Fruit fly (Drosophila melanogaster): ENCODE data around the gene CG6689.

Gene CG6689

DNA sequence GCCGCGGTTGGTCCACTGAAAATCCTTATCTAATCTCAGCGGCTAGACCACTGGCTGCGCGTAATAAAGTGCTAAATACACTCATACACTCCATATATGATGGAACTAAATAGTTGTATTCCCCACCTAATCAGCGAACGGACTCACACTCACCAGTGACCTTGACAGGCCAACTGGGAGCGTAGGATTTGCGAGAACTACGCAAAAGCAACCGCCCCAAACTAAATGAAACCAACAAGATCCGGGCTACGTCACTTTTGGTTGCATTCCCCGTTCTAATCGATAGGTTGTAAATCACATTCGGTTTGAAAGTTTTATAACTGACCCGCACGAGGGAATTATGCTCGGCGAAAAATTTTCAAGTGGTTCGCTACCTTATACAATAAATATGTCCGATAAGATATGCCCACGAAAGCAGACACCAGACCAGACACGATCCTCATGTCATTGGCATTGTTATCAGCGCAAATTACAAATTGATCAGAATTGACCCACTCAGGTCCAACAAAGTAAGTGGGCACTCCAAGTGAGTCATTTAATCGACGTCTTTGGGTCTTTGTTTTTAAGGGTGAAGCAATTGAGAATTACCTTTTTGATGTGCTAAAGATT lies 20.5 kb downstream of the CG6689 start:
- no peak for TF ChIP-seq CG14711 (tag; optimal IDR thresholded peaks at IDR 0.05)
- no peak for TF ChIP-seq CG12768 (GFP tag; optimal IDR thresholded peaks at IDR 0.05)
- no peak for TF ChIP-seq cnc (optimal IDR thresholded peaks at IDR 0.05)
- TF ChIP-seq Mnt (GFP tag; optimal IDR thresholded peaks at IDR 0.05) = no peak
- no peak for TF ChIP-seq Clk (GFP tag; optimal IDR thresholded peaks at IDR 0.05)
- TF ChIP-seq ovo (GFP tag; optimal IDR thresholded peaks at IDR 0.05) = no peak
- no peak for TF ChIP-seq CG11617 (GFP tag; optimal IDR thresholded peaks at IDR 0.05)
- no peak for TF ChIP-seq tj (GFP tag; optimal IDR thresholded peaks at IDR 0.05)
- TF ChIP-seq CG7045 (GFP tag; optimal IDR thresholded peaks at IDR 0.05) = peak; percentile 0
- peak; percentile 23 for TF ChIP-seq CG33017 (tag; optimal IDR thresholded peaks at IDR 0.05)
- peak; percentile 77 for TF ChIP-seq cic (GFP tag; optimal IDR thresholded peaks at IDR 0.05)
- TF ChIP-seq CG1620 (GFP tag; optimal IDR thresholded peaks at IDR 0.05) = no peak
- peak; percentile 66 for TF ChIP-seq kay (GFP tag; ENCODE audit: borderline replicate concordance)
- no peak for TF ChIP-seq bab1 (GFP tag; optimal IDR thresholded peaks at IDR 0.05)

DNA sequence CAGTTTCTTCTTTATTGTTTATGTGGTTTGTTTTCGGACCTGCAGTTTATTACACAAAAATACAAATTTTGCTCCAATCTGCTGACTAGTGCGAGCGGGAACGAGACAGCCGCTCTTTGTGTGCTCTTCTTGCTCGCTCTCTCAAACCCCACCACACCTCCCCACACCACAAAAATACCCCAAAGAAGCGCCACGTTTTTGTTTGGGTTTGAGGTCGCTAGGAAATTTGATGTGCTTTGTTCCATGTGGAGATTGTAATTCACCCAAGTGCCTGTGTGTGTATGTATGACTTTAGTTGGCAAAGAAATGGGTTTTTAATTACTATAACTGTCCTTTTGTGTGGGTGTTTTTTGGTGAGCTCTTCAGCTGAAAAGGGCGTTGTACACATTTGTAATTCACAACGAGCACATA lies 21.8 kb downstream of the CG6689 start:
- TF ChIP-seq pad (GFP tag; optimal IDR thresholded peaks at IDR 0.05) (peak; percentile 50), CG7045 (GFP tag; optimal IDR thresholded peaks at IDR 0.05) (peak; percentile 9), ovo (GFP tag; optimal IDR thresholded peaks at IDR 0.05) (no peak), CG14711 (tag; optimal IDR thresholded peaks at IDR 0.05) (no peak), CG1620 (GFP tag; optimal IDR thresholded peaks at IDR 0.05) (no peak), kay (GFP tag; ENCODE audit: borderline replicate concordance) (peak; percentile 68), cic (GFP tag; optimal IDR thresholded peaks at IDR 0.05) (peak; percentile 92), Crg-1 (GFP tag; optimal IDR thresholded peaks at IDR 0.05) (no peak), tj (GFP tag; optimal IDR thresholded peaks at IDR 0.05) (peak; percentile 81), CG7101 (tag; optimal IDR thresholded peaks at IDR 0.05) (no peak), cnc (optimal IDR thresholded peaks at IDR 0.05) (no peak), CG5204 (GFP tag; optimal IDR thresholded peaks at IDR 0.05) (no peak), CG33017 (tag; optimal IDR thresholded peaks at IDR 0.05) (no peak), Mnt (GFP tag; optimal IDR thresholded peaks at IDR 0.05) (peak; percentile 95), bab1 (GFP tag; optimal IDR thresholded peaks at IDR 0.05) (peak; percentile 55), Clk (GFP tag; optimal IDR thresholded peaks at IDR 0.05) (no peak)

dm6 chr3R:11197389-11197716 lies 22.5 kb downstream of the CG6689 start, which contains the start of gene cu:
Gene cu (plus strand): TSS chr3R:11197592.
- TF ChIP-seq Mnt (GFP tag; optimal IDR thresholded peaks at IDR 0.05) (peak; percentile 83), tj (GFP tag; optimal IDR thresholded peaks at IDR 0.05) (no peak)

DNA sequence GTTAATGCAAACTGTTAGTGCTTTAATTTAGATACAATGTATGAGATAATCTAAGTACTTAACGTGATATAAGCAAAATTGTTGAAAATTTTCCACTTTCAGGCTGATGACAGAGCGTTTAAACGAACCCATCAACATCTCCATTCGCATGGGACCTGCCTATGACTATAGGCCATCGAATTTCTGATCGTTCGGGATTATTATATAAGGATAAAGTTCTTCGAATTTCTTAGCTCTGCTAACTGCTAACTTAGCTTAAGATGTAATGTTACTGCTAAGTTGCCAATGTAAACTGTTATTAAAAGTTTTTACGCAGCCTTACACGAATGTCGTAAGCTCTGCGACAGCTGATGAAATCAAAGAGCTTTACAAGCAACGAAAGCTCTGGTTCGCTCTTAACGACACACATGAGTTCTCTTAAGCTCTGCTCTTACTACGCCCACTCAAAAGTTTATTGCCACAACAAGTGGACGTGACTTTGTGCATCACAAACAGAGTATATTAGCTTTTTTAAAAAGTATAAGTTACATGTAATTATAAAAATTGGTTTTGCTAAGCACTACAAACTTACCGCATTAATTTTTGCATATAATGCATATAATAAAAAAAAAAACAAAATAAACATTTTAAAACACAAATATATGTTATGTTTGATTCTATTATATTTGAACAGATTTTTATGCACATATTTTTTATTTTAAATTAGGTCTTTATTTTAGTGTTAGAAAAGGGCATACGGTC lies 23.0 kb downstream of the CG6689 start:
- TF ChIP-seq CG33017 (tag; optimal IDR thresholded peaks at IDR 0.05) (peak; percentile 97), Mnt (GFP tag; optimal IDR thresholded peaks at IDR 0.05) (no peak), Clk (GFP tag; optimal IDR thresholded peaks at IDR 0.05) (peak; percentile 98), CG14711 (tag; optimal IDR thresholded peaks at IDR 0.05) (peak; percentile 96), pad (GFP tag; optimal IDR thresholded peaks at IDR 0.05) (peak; percentile 93), cic (GFP tag; optimal IDR thresholded peaks at IDR 0.05) (peak; percentile 98), CG5204 (GFP tag; optimal IDR thresholded peaks at IDR 0.05) (peak; percentile 94), Hr96 (GFP tag; optimal IDR thresholded peaks at IDR 0.05) (peak; percentile 89), Crg-1 (GFP tag; optimal IDR thresholded peaks at IDR 0.05) (peak; percentile 80), bab1 (GFP tag; optimal IDR thresholded peaks at IDR 0.05) (peak; percentile 95), kay (GFP tag; ENCODE audit: borderline replicate concordance) (peak; percentile 96), CG1620 (GFP tag; optimal IDR thresholded peaks at IDR 0.05) (peak; percentile 84), CG7045 (GFP tag; optimal IDR thresholded peaks at IDR 0.05) (peak; percentile 100), CG11617 (GFP tag; optimal IDR thresholded peaks at IDR 0.05) (peak; percentile 98), CG12768 (GFP tag; optimal IDR thresholded peaks at IDR 0.05) (peak; percentile 99), CG7101 (tag; optimal IDR thresholded peaks at IDR 0.05) (peak; percentile 98), tj (GFP tag; optimal IDR thresholded peaks at IDR 0.05) (peak; percentile 89), toe (GFP tag; optimal IDR thresholded peaks at IDR 0.05) (peak; percentile 83), ovo (GFP tag; optimal IDR thresholded peaks at IDR 0.05) (peak; percentile 88), cnc (optimal IDR thresholded peaks at IDR 0.05) (no peak)

DNA sequence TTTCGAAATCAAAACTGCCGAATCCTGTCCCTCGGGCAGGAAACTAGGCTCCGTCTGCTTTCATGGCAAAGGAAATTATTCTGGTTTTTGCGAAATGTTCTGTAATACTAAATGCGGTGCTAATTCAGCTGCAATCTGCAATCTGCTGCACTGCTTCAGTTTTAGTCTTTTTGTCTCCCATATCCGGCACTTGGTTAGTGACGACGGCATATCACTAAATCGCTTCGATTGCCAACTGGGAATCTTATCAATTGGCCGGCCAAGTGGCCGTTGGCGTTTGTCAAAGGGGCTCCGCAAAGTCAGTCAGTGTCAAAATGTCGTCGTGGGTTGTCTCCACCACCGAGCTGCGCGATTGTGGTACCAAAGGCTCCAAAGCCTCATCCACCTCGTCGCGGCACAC lies 24.1 kb downstream of the CG6689 start, which contains the start of gene CG18577:
CG18577 (plus strand) TSS at position 301 of the 400 bp plus-strand sequence.
- TF ChIP-seq ovo (GFP tag; optimal IDR thresholded peaks at IDR 0.05) = no peak
- TF ChIP-seq CG12768 (GFP tag; optimal IDR thresholded peaks at IDR 0.05) = no peak
- no peak for TF ChIP-seq kay (GFP tag; ENCODE audit: borderline replicate concordance)
- peak; percentile 80 for TF ChIP-seq cic (GFP tag; optimal IDR thresholded peaks at IDR 0.05)

DNA sequence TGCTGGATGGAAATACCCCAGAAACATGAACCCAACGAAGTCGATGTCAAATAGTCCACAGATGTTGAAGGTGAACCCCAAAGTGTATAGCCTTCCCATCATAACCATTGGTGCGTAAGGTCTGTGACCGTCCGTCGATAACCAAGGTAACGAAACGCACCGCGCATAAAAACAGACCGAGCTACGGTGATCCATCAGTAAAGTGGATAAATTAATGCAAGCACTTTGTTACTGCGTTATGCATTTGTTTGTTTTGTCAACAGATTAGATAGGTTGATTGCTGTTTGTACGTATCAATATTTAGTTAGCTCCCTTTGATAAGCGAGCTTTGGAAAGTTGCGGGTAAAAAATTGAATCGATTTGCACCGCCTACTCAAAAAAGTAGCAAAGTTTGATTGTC lies 41.6 kb downstream of the CG6689 start:
- no peak for TF ChIP-seq pad (GFP tag; optimal IDR thresholded peaks at IDR 0.05)
- peak; percentile 33 for TF ChIP-seq CG33017 (tag; optimal IDR thresholded peaks at IDR 0.05)
- peak; percentile 53 for TF ChIP-seq CG7101 (tag; optimal IDR thresholded peaks at IDR 0.05)
- peak; percentile 2 for TF ChIP-seq Mnt (GFP tag; optimal IDR thresholded peaks at IDR 0.05)
- TF ChIP-seq cic (GFP tag; optimal IDR thresholded peaks at IDR 0.05) = peak; percentile 60
- TF ChIP-seq CG1620 (GFP tag; optimal IDR thresholded peaks at IDR 0.05) = no peak
- TF ChIP-seq tj (GFP tag; optimal IDR thresholded peaks at IDR 0.05) = no peak
- no peak for TF ChIP-seq ovo (GFP tag; optimal IDR thresholded peaks at IDR 0.05)
- no peak for TF ChIP-seq Hr96 (GFP tag; optimal IDR thresholded peaks at IDR 0.05)
- peak; percentile 9 for TF ChIP-seq CG11617 (GFP tag; optimal IDR thresholded peaks at IDR 0.05)
- TF ChIP-seq Crg-1 (GFP tag; optimal IDR thresholded peaks at IDR 0.05) = no peak
- TF ChIP-seq Clk (GFP tag; optimal IDR thresholded peaks at IDR 0.05) = no peak
- TF ChIP-seq bab1 (GFP tag; optimal IDR thresholded peaks at IDR 0.05) = no peak
- peak; percentile 12 for TF ChIP-seq CG5204 (GFP tag; optimal IDR thresholded peaks at IDR 0.05)
- peak; percentile 36 for TF ChIP-seq CG14711 (tag; optimal IDR thresholded peaks at IDR 0.05)
- TF ChIP-seq CG12768 (GFP tag; optimal IDR thresholded peaks at IDR 0.05) = peak; percentile 66
- no peak for TF ChIP-seq toe (GFP tag; optimal IDR thresholded peaks at IDR 0.05)
- TF ChIP-seq CG7045 (GFP tag; optimal IDR thresholded peaks at IDR 0.05) = peak; percentile 49
- TF ChIP-seq kay (GFP tag; ENCODE audit: borderline replicate concordance) = peak; percentile 59
- TF ChIP-seq cnc (optimal IDR thresholded peaks at IDR 0.05) = no peak
